Worm (Caenorhabditis elegans) whole organism, L4 larva: ENCODE results near the gene lem-4.
"Not testable (repeated sequence)": the region's sequence is repeated elsewhere in the genome, so short reads cannot be mapped to it uniquely, and the experiment has no call there.

ENCODE experiments used
- F37D6.2 ChIP-seq: sonication (generic microtip); optimal IDR thresholded peaks from 2 replicates; lab custom pipeline; 2016; ENCODE audit warnings: mild to moderate bottlenecking, missing genetic modification characterization, missing compliant biosample characterization
- T26A8.4 ChIP-seq: fragments of 200-800 bp; sonication (Bioruptor generic); IDR thresholded peaks from 2 replicates; pipeline ENCODE4 v1.3.6; 2022; ENCODE audit warnings: missing genetic modification characterization, missing compliant biosample characterization
- Y48G9A.11 ChIP-seq: fragments of 200-800 bp; sonication (Bioruptor generic); IDR thresholded peaks from 2 replicates; pipeline ENCODE4 v1.3.6; 2022; ENCODE audit warnings: missing genetic modification reagents, missing genetic modification characterization, missing compliant biosample characterization
- Y5F2A.4 ChIP-seq: fragments of 200-800 bp; sonication (Bioruptor generic); optimal IDR thresholded peaks from 2 replicates; lab custom pipeline; 2018; ENCODE audit warnings: mild to moderate bottlenecking, missing genetic modification characterization, missing compliant biosample characterization
- aha-1 ChIP-seq: fragments of 150-350 bp; peaks from one replicate; lab custom pipeline; 2014; ENCODE audit warnings: missing biosample characterization, missing genetic modification characterization
- aly-2 ChIP-seq: sonication (generic microtip); optimal IDR thresholded peaks from 2 replicates; lab custom pipeline; 2018; ENCODE audit warnings: missing biosample characterization, missing genetic modification characterization
- arid-1 ChIP-seq: fragments of 200-800 bp; sonication (Bioruptor generic); conservative IDR thresholded peaks from 2 replicates; pipeline ENCODE4 v1.3.6; 2022; ENCODE audit warnings: missing genetic modification reagents, missing genetic modification characterization, missing compliant biosample characterization
- ceh-20 ChIP-seq: fragments of 200-800 bp; sonication (Bioruptor generic); IDR thresholded peaks from 2 replicates; pipeline ENCODE4 v1.3.6; 2022; ENCODE audit warnings: missing genetic modification reagents, missing genetic modification characterization, missing compliant biosample characterization
- ceh-28 ChIP-seq: fragments of 150-350 bp; optimal IDR thresholded peaks from 2 replicates; lab custom pipeline; 2014; ENCODE audit warnings: missing biosample characterization, missing genetic modification reagents, missing genetic modification characterization
- ceh-62 ChIP-seq: sonication (generic microtip); optimal IDR thresholded peaks from 2 replicates; lab custom pipeline; 2017; ENCODE audit warnings: missing biosample characterization, missing genetic modification characterization
- cey-2 ChIP-seq: sonication (generic microtip); optimal IDR thresholded peaks from 3 replicates; lab custom pipeline; 2017; ENCODE audit warnings: missing genetic modification characterization, mild to moderate bottlenecking, missing compliant biosample characterization, antibody characterized with exemption, borderline replicate concordance; ENCODE audit not compliant: insufficient read depth
- daf-19 ChIP-seq: fragments of 200-800 bp; sonication (Bioruptor generic); conservative IDR thresholded peaks from 2 replicates; pipeline ENCODE4 v1.3.6; 2022; ENCODE audit warnings: missing genetic modification characterization, missing compliant biosample characterization
- dmd-6 ChIP-seq: fragments of 200-800 bp; sonication (Bioruptor generic); IDR thresholded peaks from 2 replicates; pipeline ENCODE4 v1.3.6; 2022; ENCODE audit warnings: missing genetic modification reagents, missing genetic modification characterization, missing compliant biosample characterization
- dpl-1 ChIP-seq: fragments of 150-350 bp; optimal IDR thresholded peaks from 2 replicates; lab custom pipeline; 2014; ENCODE audit warnings: missing biosample characterization, missing genetic modification reagents, missing genetic modification characterization
- egl-43 ChIP-seq: fragments of 200-800 bp; sonication (Bioruptor generic); IDR thresholded peaks from 2 replicates; pipeline ENCODE4 v1.3.6; 2022; ENCODE audit warnings: missing genetic modification reagents, missing genetic modification characterization, missing compliant biosample characterization
- hif-1 ChIP-seq, 2 experiments: sonication (generic microtip); optimal IDR thresholded peaks; 2 replicates each; lab custom pipeline; 2016 to 2017; ENCODE audit warnings: missing compliant biosample characterization in 2 of 2, missing genetic modification characterization in 2 of 2, missing genetic modification reagents in 2 of 2, missing genotype in 2 of 2, mild to moderate bottlenecking in 1 of 2
- hlh-11 ChIP-seq: fragments of 200-800 bp; sonication (Bioruptor generic); optimal IDR thresholded peaks from 2 replicates; lab custom pipeline; 2018; ENCODE audit warnings: mild to moderate bottlenecking, missing genetic modification characterization, missing compliant biosample characterization
- hlh-30 ChIP-seq: sonication (generic microtip); optimal IDR thresholded peaks from 2 replicates; lab custom pipeline; 2017; ENCODE audit warnings: antibody characterized with exemption, mild to moderate bottlenecking, missing genetic modification characterization, missing compliant biosample characterization; ENCODE audit not compliant: insufficient read depth
- hmg-1.1 ChIP-seq: fragments of 200-800 bp; sonication (Bioruptor generic); IDR thresholded peaks from 2 replicates; pipeline ENCODE4 v1.3.6; 2022; ENCODE audit warnings: missing genetic modification reagents, missing genetic modification characterization, missing compliant biosample characterization
- lin-38 ChIP-seq: fragments of 200-800 bp; sonication (Bioruptor generic); IDR thresholded peaks from 2 replicates; pipeline ENCODE4 v1.3.6; 2022; ENCODE audit warnings: missing genetic modification reagents, missing genetic modification characterization, missing compliant biosample characterization
- madf-9 ChIP-seq: fragments of 200-800 bp; sonication (Bioruptor generic); conservative IDR thresholded peaks from 2 replicates; pipeline ENCODE4 v1.3.6; 2022; ENCODE audit warnings: missing genetic modification reagents, missing genetic modification characterization, missing compliant biosample characterization
- mdt-29 ChIP-seq: fragments of 200-800 bp; sonication (Bioruptor generic); IDR thresholded peaks from 2 replicates; pipeline ENCODE4 v1.3.6; 2022; ENCODE audit warnings: missing genetic modification reagents, missing genetic modification characterization, missing compliant biosample characterization
- mes-2 ChIP-seq: sonication (generic microtip); optimal IDR thresholded peaks from 2 replicates; lab custom pipeline; 2016; ENCODE audit warnings: missing genotype, mild to moderate bottlenecking, missing genetic modification characterization, missing compliant biosample characterization; ENCODE audit not compliant: poor library complexity, severe bottlenecking
- nhr-111 ChIP-seq: fragments of 200-800 bp; sonication (Bioruptor generic); optimal IDR thresholded peaks from 2 replicates; lab custom pipeline; 2018; ENCODE audit warnings: mild to moderate bottlenecking, missing genetic modification characterization, missing compliant biosample characterization
- nhr-25 ChIP-seq: sonication (generic microtip); optimal IDR thresholded peaks from 2 replicates; lab custom pipeline; 2017; ENCODE audit warnings: missing genetic modification characterization, mild to moderate bottlenecking, missing compliant biosample characterization, antibody characterized with exemption, moderate library complexity, borderline replicate concordance; ENCODE audit not compliant: insufficient read depth
- pha-4 ChIP-seq, 2 experiments: fragments of 150-350 bp in 1 of 2; fragments of 200-800 bp in 1 of 2; sonication (Bioruptor generic) in 1 of 2; IDR thresholded peaks in 1 of 2; optimal IDR thresholded peaks in 1 of 2; 2 replicates each; pipeline versions ENCODE4 v1.3.6 to Lab custom; 2014 to 2022; ENCODE audit warnings: missing genetic modification characterization in 2 of 2, missing genetic modification reagents in 2 of 2, missing biosample characterization in 1 of 2, missing compliant biosample characterization in 1 of 2
- php-3 ChIP-seq: fragments of 200-800 bp; sonication (Bioruptor generic); IDR thresholded peaks from 2 replicates; pipeline ENCODE4 v1.3.6; 2022; ENCODE audit warnings: missing genetic modification reagents, missing genetic modification characterization, missing compliant biosample characterization
- rbr-2 ChIP-seq: sonication (generic microtip); optimal IDR thresholded peaks from 2 replicates; lab custom pipeline; 2016; ENCODE audit warnings: missing genotype, missing genetic modification characterization, missing compliant biosample characterization
- saeg-2 ChIP-seq: fragments of 200-800 bp; sonication (Bioruptor generic); IDR thresholded peaks from 2 replicates; pipeline ENCODE4 v1.3.6; 2022; ENCODE audit warnings: missing genetic modification reagents, missing genetic modification characterization, missing compliant biosample characterization
- set-16 ChIP-seq: fragments of 200-800 bp; sonication (Bioruptor generic); IDR thresholded peaks from 2 replicates; pipeline ENCODE4 v1.3.6; 2022; ENCODE audit warnings: missing genetic modification reagents, missing genetic modification characterization, missing compliant biosample characterization
- snpc-1.2 ChIP-seq: fragments of 200-800 bp; sonication (Bioruptor generic); IDR thresholded peaks from 2 replicates; pipeline ENCODE4 v1.3.6; 2022; ENCODE audit warnings: missing genetic modification reagents, missing genetic modification characterization, missing compliant biosample characterization
- snpc-4 ChIP-seq: fragments of 150-350 bp; optimal IDR thresholded peaks from 2 replicates; lab custom pipeline; 2014; ENCODE audit warnings: missing biosample characterization, missing genetic modification characterization
- unc-130 ChIP-seq: sonication (generic microtip); optimal IDR thresholded peaks from 2 replicates; lab custom pipeline; 2016; ENCODE audit warnings: missing genetic modification reagents, missing genetic modification characterization, missing compliant biosample characterization
- unc-39 ChIP-seq: sonication (generic microtip); optimal IDR thresholded peaks from 2 replicates; lab custom pipeline; 2017; ENCODE audit warnings: missing biosample characterization, missing genetic modification characterization
- unc-62 ChIP-seq, 3 experiments: fragments of 150-350 bp in 1 of 3; sonication (generic microtip); optimal IDR thresholded peaks in 2 of 3; peaks in 1 of 3; 1 replicate in 1 of 3; 2 replicates in 2 of 3; lab custom pipeline; 2014 to 2017; ENCODE audit warnings: missing biosample characterization in 3 of 3, missing genetic modification characterization in 3 of 3, missing genetic modification reagents in 3 of 3, missing genotype in 1 of 3
- vab-7 ChIP-seq: fragments of 200-800 bp; sonication (Bioruptor generic); IDR thresholded peaks from 2 replicates; pipeline ENCODE4 v1.3.6; 2022; ENCODE audit warnings: missing genetic modification reagents, missing genetic modification characterization, missing compliant biosample characterization
- zip-11 ChIP-seq: fragments of 200-800 bp; sonication (Bioruptor generic); IDR thresholded peaks from 2 replicates; pipeline ENCODE4 v1.3.6; 2022; ENCODE audit warnings: missing genetic modification characterization, missing compliant biosample characterization
- ztf-7 ChIP-seq: fragments of 150-350 bp; optimal IDR thresholded peaks from 2 replicates; lab custom pipeline; 2014; ENCODE audit warnings: missing biosample characterization, missing genetic modification characterization

Gene lem-4

DNA sequence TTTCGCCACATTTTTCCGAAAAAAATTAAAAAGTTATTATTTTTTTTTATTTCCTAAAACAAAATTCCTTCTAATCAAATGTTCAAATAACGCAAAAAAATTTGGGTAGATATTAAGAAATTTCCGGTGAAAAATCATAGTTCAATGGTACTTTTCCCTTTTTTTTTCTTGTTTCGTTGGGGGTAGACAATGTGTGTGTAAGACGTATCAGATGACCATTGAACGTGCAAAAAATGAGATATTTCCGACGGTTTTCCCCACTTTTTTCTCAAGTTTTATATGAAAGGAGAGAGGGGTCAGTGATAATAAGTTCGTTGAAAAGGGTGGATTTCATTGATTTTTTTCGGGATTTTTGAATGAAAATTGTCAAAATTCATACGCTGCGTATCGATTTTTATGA lies 28.4 kb downstream of the lem-4 start:
- TF ChIP-seq ceh-28 (tag; lab: Kevin White, UChicago) (no peak), aly-2 (tag; lab: Kevin White, UChicago) (no peak), zip-11 (GFP tag; lab: Robert Waterston, UW) (no peak), snpc-1.2 (GFP tag; lab: Robert Waterston, UW) (no peak), dpl-1 (GFP tag; lab: Kevin White, UChicago) (no peak), nhr-111 (GFP tag; lab: Kevin White, UChicago) (no peak), hlh-30 (tag; lab: Kevin White, UChicago) (peak; percentile 41), snpc-4 (tag; lab: Kevin White, UChicago) (no peak), aha-1 (tag; lab: Kevin White, UChicago) (peak; percentile 67), hif-1 (tag; optimal IDR thresholded peaks at IDR 0.05; lab: Kevin White, UChicago) (peak in 1 of 2 experiments; percentile 76)

DNA sequence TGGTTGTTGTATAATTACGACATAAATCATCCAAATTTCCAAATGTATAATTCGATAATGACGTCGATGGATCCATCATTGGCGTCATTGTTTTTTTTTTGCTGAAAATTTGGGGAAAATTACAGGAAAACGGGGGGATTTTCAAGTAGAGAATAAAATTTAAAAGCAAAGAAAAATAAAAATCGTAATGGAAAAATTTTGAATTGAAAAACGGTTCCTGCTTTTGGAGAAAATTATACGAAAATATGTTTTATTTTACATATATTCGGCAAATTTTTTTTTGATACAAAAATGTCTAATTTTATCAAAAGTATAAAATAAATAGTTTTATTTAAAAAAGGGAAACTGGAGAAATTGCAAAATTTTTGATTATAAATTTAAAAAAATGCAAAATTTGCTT lies 29.7 kb downstream of the lem-4 start, which contains the start of gene zipt-15:
TSS of gene zipt-15 (minus strand) at position 101 of the 400 bp plus-strand sequence.
- no peak for TF ChIP-seq Y5F2A.4 (GFP tag; lab: Kevin White, UChicago)
- no peak for TF ChIP-seq ztf-7
- no peak for TF ChIP-seq unc-39 (tag; lab: Kevin White, UChicago)
- TF ChIP-seq dpl-1 (GFP tag; lab: Kevin White, UChicago): no peak
- no peak for TF ChIP-seq rbr-2 (tag; lab: Kevin White, UChicago)
- no peak for TF ChIP-seq saeg-2 (GFP tag; lab: Robert Waterston, UW)
- no peak for TF ChIP-seq aly-2 (tag; lab: Kevin White, UChicago)
- TF ChIP-seq ceh-62 (tag; lab: Kevin White, UChicago): no peak
- TF ChIP-seq daf-19: no peak
- no peak for TF ChIP-seq php-3 (GFP tag; lab: Robert Waterston, UW)
- no peak for TF ChIP-seq nhr-25

DNA sequence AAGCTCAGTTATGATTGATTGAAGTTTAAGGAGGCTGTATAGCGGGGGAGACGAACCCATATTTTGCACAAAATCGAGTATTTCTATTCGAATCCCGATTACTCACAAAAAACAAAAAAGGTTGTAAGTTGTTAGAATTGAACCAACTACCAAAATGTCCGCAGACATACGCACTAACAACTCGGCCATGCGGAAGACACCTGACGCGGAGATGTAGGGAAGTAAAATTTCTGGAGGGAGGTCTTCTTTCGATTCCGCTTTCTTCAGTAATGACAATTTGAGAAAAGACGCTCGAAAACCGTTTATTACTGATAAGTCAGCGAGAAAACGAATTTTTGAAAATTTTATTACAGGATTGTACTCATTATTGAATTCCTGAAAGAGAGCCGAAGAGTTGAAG lies 36.7 kb downstream of the lem-4 start:
- TF ChIP-seq dpl-1 (GFP tag; lab: Kevin White, UChicago) (no peak), Y5F2A.4 (GFP tag; lab: Kevin White, UChicago) (no peak), F37D6.2 (tag; lab: Kevin White, UChicago) (no peak), cey-2 (no peak), mes-2 (no peak), unc-62 (GFP tag; optimal IDR thresholded peaks at IDR 0.05 in 1 of 2; lab: Kevin White, UChicago) (no peak), unc-62 (tag; optimal IDR thresholded peaks at IDR 0.05; lab: Kevin White, UChicago) (no peak)

DNA sequence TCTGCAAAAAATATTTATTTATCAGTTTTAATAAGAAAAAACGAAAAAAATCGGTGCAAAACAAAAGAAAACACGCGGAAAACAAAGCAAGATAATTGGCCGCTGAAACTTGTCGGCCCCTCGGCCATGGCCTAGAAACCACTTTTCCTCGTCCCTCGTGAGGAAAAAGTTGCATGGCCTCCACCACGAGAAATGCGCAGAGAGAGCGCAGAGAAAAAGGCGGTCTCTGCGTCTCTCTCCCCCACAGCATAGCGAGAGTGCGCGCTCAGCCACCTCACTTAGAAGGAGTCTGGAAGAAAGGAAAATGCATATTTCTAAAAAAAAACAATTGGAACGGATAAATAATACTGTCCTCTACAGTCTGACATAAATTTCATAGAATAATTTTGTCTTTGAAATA lies 41.2 kb downstream of the lem-4 start:
- peak; percentile 64; the same call in 1 of the 2 replicates for TF ChIP-seq T26A8.4 (GFP tag; lab: Robert Waterston, UW)
- peak; percentile 84 for TF ChIP-seq mes-2
- peak; percentile 37; the same call in 1 of the 2 replicates for TF ChIP-seq pha-4 (GFP tag; IDR thresholded peaks at IDR 0.05; lab: Robert Waterston, UW)
- not testable (repeated sequence) for TF ChIP-seq pha-4 (tag; optimal IDR thresholded peaks at IDR 0.05; lab: Kevin White, UChicago)
- 0 out of 2 replicates have a peak, but pooled peaks have one; percentile 42 for TF ChIP-seq mdt-29
- TF ChIP-seq hmg-1.1 (GFP tag; lab: Robert Waterston, UW): peak; percentile 85
- TF ChIP-seq hlh-11 (tag; lab: Kevin White, UChicago): peak; percentile 8
- peak; percentile 88 for TF ChIP-seq lin-38 (GFP tag; lab: Robert Waterston, UW)
- TF ChIP-seq Y48G9A.11 (GFP tag; lab: Robert Waterston, UW): peak; percentile 32; the same call in 1 of the 2 replicates
- TF ChIP-seq unc-130: peak; percentile 0
- peak; percentile 61 for TF ChIP-seq dmd-6
- TF ChIP-seq set-16 (GFP tag; lab: Robert Waterston, UW): peak; percentile 76
- TF ChIP-seq ceh-20: 0 out of 2 replicates have a peak, but pooled peaks have one; percentile 15
- TF ChIP-seq egl-43 (GFP tag; lab: Robert Waterston, UW): peak; percentile 63
- TF ChIP-seq arid-1: peak; percentile 58; the same call in 1 of the 2 replicates
- peak; percentile 42; the same call in 1 of the 2 replicates for TF ChIP-seq vab-7 (GFP tag; lab: Robert Waterston, UW)
- TF ChIP-seq madf-9 (GFP tag; lab: Robert Waterston, UW): 0 out of 2 replicates have a peak, but pooled peaks have one; percentile 40
- peak; percentile 3 for TF ChIP-seq rbr-2 (tag; lab: Kevin White, UChicago)
